Worm (Caenorhabditis elegans) whole organism, L2 larva: ENCODE results near the gene srbc-75.

Source experiments
- gmeb-1 ChIP-seq: fragments of 150-350 bp; optimal IDR thresholded peaks from 2 replicates; lab custom pipeline; 2014; ENCODE audit warnings: missing biosample characterization, missing genetic modification characterization
- lin-13 ChIP-seq: fragments of 150-350 bp; optimal IDR thresholded peaks from 2 replicates; lab custom pipeline; 2014; ENCODE audit warnings: missing biosample characterization, missing genetic modification reagents, missing genetic modification characterization
- lsy-2 ChIP-seq, 2 experiments: fragments of 150-350 bp in 1 of 2; sonication (generic microtip) in 1 of 2; optimal IDR thresholded peaks; 2 replicates each; lab custom pipeline; 2014 to 2017; ENCODE audit warnings: missing biosample characterization in 2 of 2, missing genetic modification characterization in 2 of 2
- mdl-1 ChIP-seq, 2 experiments: fragments of 150-350 bp in 1 of 2; sonication (generic microtip) in 1 of 2; optimal IDR thresholded peaks; 2 replicates each; lab custom pipeline; 2017; ENCODE audit warnings: missing biosample characterization in 2 of 2, missing genetic modification characterization in 2 of 2
- unc-39 ChIP-seq: fragments of 150-350 bp; optimal IDR thresholded peaks from 2 replicates; lab custom pipeline; 2014; ENCODE audit warnings: missing biosample characterization, missing genetic modification characterization

DNA sequence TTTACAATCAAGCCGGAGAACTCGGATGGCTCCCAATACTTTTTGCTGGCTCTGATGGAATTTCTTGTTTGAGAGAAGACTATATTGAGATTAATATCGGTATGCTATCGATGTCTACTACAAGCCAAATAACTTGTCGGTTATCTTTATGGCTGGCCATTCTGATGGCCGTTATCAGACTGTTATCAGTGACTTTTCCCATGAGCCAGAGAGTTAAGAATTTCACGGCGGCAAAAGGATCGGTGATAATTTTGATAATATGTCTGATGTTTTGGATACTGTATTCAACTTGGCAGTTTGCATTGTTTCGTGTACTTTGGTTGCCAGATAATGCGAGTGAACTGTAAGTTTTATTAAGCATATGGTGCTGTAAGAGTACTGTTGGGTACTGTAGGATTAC, 27.4 kb upstream of the srbc-75 start:
- no peak for TF ChIP-seq unc-39 (tag; lab: Kevin White, UChicago)
- TF ChIP-seq mdl-1 (tag; optimal IDR thresholded peaks at IDR 0.05; lab: Kevin White, UChicago) = no peak
- TF ChIP-seq lsy-2 (tag; optimal IDR thresholded peaks at IDR 0.05; lab: Kevin White, UChicago) = no peak
- TF ChIP-seq gmeb-1 (tag; lab: Kevin White, UChicago) = no peak
- TF ChIP-seq lin-13 (GFP tag; lab: Kevin White, UChicago) = no peak
